Fruit fly (Drosophila melanogaster): ENCODE results near the gene CG18641.

CG18641 gene

DNA sequence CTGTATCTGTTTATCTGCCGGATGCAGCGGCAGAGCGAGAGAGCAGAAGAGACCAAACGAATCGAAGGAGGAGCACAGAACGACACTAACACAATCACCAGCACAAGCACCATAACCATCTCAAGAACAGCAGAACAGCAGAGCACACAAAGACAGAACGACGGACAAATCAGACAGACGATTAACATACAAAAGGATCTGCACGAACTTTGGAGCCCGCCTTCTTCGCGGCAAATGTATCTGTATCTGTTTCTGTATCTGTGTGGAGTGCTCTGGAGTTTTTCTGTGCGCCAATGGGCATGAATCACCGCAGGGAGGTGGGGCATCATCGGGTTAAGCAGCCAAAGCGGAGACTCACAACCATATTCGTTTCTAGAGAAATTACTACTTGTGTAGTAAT is 33.4 kb upstream of the CG18641 start:
- TF ChIP-seq CG11696 (GFP tag; IDR thresholded peaks at IDR 0.05): no peak
- TF ChIP-seq E2f2 (GFP tag; IDR thresholded peaks at IDR 0.05): no peak
- no peak for TF ChIP-seq CG6765 (GFP tag; optimal IDR thresholded peaks at IDR 0.05)
- TF ChIP-seq CG17186 (GFP tag; optimal IDR thresholded peaks at IDR 0.05): no peak
- peak; percentile 73 for TF ChIP-seq cg (GFP tag; optimal IDR thresholded peaks at IDR 0.05)
- TF ChIP-seq Trl (optimal IDR thresholded peaks at IDR 0.05): peak in 1 of 2 experiments; percentile 2
- no peak for TF ChIP-seq Trl (GFP tag; optimal IDR thresholded peaks at IDR 0.05)
- peak; percentile 87 for TF ChIP-seq Nf-YC (tag; optimal IDR thresholded peaks at IDR 0.05)
- TF ChIP-seq nom (GFP tag; optimal IDR thresholded peaks at IDR 0.05): peak; percentile 18
- TF ChIP-seq CG15514 (GFP tag; optimal IDR thresholded peaks at IDR 0.05): no peak
- TF ChIP-seq Blimp-1 (GFP tag; optimal IDR thresholded peaks at IDR 0.05): no peak
- TF ChIP-seq Elba2 (GFP tag; optimal IDR thresholded peaks at IDR 0.05): no peak
- no peak for TF ChIP-seq Max (GFP tag; optimal IDR thresholded peaks at IDR 0.05)
- no peak for TF ChIP-seq CG31441 (GFP tag; IDR thresholded peaks at IDR 0.05)
- no peak for TF ChIP-seq Fer1 (GFP tag; optimal IDR thresholded peaks at IDR 0.05)
- TF ChIP-seq CG30020 (tag; optimal IDR thresholded peaks at IDR 0.05): no peak
- no peak for TF ChIP-seq CG2116 (GFP tag; optimal IDR thresholded peaks at IDR 0.05)
- TF ChIP-seq Nf-YB (GFP tag; optimal IDR thresholded peaks at IDR 0.05): peak; percentile 94
- peak; percentile 25 for TF ChIP-seq Deaf1 (tag; optimal IDR thresholded peaks at IDR 0.05)
- TF ChIP-seq CG14860 (GFP tag; IDR thresholded peaks at IDR 0.05; ENCODE audit: partially characterized antibody): no peak
- no peak for TF ChIP-seq Side (GFP tag; optimal IDR thresholded peaks at IDR 0.05)
- TF ChIP-seq Dad (GFP tag; optimal IDR thresholded peaks at IDR 0.05): no peak
- no peak for TF ChIP-seq CG18011 (GFP tag; optimal IDR thresholded peaks at IDR 0.05)
- no peak for TF ChIP-seq gsb (GFP tag; IDR thresholded peaks at IDR 0.05)
- no peak for TF ChIP-seq CG4282 (GFP tag; optimal IDR thresholded peaks at IDR 0.05)
- no peak for TF ChIP-seq bigmax (GFP tag; optimal IDR thresholded peaks at IDR 0.05)
- no peak for TF ChIP-seq Gsc (GFP tag; IDR thresholded peaks at IDR 0.05)
- TF ChIP-seq ap (GFP tag; IDR thresholded peaks at IDR 0.05): no peak
- TF ChIP-seq tap (tag; optimal IDR thresholded peaks at IDR 0.05): no peak
- peak; percentile 81 for TF ChIP-seq z (GFP tag; IDR thresholded peaks at IDR 0.05)

dm6 chr2L:2438640-2439276 is 23.6 kb upstream of the CG18641 start:
- TF ChIP-seq D19B (GFP tag; optimal IDR thresholded peaks at IDR 0.05) (peak; percentile 66), CG17568 (GFP tag; optimal IDR thresholded peaks at IDR 0.05) (no peak), Med (GFP tag) (peak; percentile 26), Taf1 (GFP tag; IDR thresholded peaks at IDR 0.05) (no peak), E2f2 (GFP tag; IDR thresholded peaks at IDR 0.05) (0 out of 2 replicates have a peak, but pooled peaks have one; percentile 5), Tbp (GFP tag; optimal IDR thresholded peaks at IDR 0.05) (no peak), CG12236 (GFP tag; optimal IDR thresholded peaks at IDR 0.05) (no peak), gem (tag; optimal IDR thresholded peaks at IDR 0.05) (no peak), zfh1 (GFP tag; IDR thresholded peaks at IDR 0.05) (0 out of 3 replicates have a peak, but pooled peaks have one; percentile 4), row (GFP tag; IDR thresholded peaks at IDR 0.05) (peak; percentile 61; the same call in 2 of the 3 replicates), lbe (GFP tag; optimal IDR thresholded peaks at IDR 0.05) (no peak), sens (GFP tag) (peak; percentile 55), nmo (GFP tag; optimal IDR thresholded peaks at IDR 0.05) (no peak), Ptx1 (GFP tag; IDR thresholded peaks at IDR 0.05) (no peak), NC2α (GFP tag; optimal IDR thresholded peaks at IDR 0.05) (no peak), chn (GFP tag; optimal IDR thresholded peaks at IDR 0.05) (no peak), slbo (GFP tag; IDR thresholded peaks at IDR 0.05) (no peak), pan (optimal IDR thresholded peaks at IDR 0.05) (peak in 1 of 2 experiments; percentile 1), pan (GFP tag; optimal IDR thresholded peaks at IDR 0.05 in 1 of 2, IDR thresholded peaks at IDR 0.05 in 1 of 2) (no peak), CG6813 (GFP tag; optimal IDR thresholded peaks at IDR 0.05) (no peak), odd (GFP tag; optimal IDR thresholded peaks at IDR 0.05) (no peak), al (GFP tag; IDR thresholded peaks at IDR 0.05) (no peak), ci (GFP tag; IDR thresholded peaks at IDR 0.05) (0 out of 3 replicates have a peak, but pooled peaks have one; percentile 27)

Data from whole organism, embryonic.